Fruit fly (Drosophila melanogaster): ENCODE data around the gene Rb97D.

DNA sequence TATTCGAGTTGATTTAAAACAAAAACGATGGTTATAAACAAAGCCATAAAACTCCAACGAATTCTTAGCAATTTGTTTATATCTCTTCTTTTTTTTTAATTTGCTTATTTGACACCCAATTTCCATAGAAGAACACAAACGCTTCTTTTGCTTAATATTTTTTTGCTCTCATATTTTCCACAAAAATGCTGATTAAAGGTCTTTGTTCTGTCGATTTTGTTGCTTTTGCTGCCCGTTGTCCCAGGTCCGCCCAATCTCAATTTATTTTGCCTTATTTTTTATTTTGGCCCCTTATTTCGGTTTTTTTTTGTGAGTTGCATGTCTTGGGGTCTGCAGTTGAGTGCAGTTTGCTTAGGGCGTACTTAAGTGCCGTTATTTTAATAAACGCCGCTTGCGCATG lies 30.5 kb upstream of the Rb97D start:
- no peak for TF ChIP-seq CG14655 (GFP tag; optimal IDR thresholded peaks at IDR 0.05)
- TF ChIP-seq gl (tag; optimal IDR thresholded peaks at IDR 0.05): no peak
- no peak for TF ChIP-seq CG17806 (tag; optimal IDR thresholded peaks at IDR 0.05)
- no peak for TF ChIP-seq Ets98B (GFP tag; IDR thresholded peaks at IDR 0.05)
- TF ChIP-seq CG12605 (GFP tag; IDR thresholded peaks at IDR 0.05): no peak
- TF ChIP-seq D1 (tag; optimal IDR thresholded peaks at IDR 0.05): no peak
- TF ChIP-seq CG34367 (tag; optimal IDR thresholded peaks at IDR 0.05): no peak
- no peak for TF ChIP-seq rn (GFP tag; IDR thresholded peaks at IDR 0.05)
- TF ChIP-seq fd96Ca (GFP tag; IDR thresholded peaks at IDR 0.05): no peak
- no peak for TF ChIP-seq CG32121 (GFP tag; IDR thresholded peaks at IDR 0.05)
- TF ChIP-seq Pif1A (GFP tag; optimal IDR thresholded peaks at IDR 0.05): no peak
- no peak for TF ChIP-seq Pif1B (GFP tag; optimal IDR thresholded peaks at IDR 0.05)

Measured in whole organism, pupa.